Worm (Caenorhabditis elegans) whole organism, L1 larva: Measurements from ENCODE around the gene ZK354.9.

Experiments
- C04F5.9 ChIP-seq: sonication (generic microtip); optimal IDR thresholded peaks from 2 replicates; lab custom pipeline; 2016; ENCODE audit warnings: missing genetic modification characterization, missing compliant biosample characterization
- C16A3.4 ChIP-seq: fragments of 150-350 bp; optimal IDR thresholded peaks from 2 replicates; lab custom pipeline; 2014; ENCODE audit warnings: missing biosample characterization, missing genetic modification characterization
- F16B12.6 ChIP-seq: fragments of 150-350 bp; optimal IDR thresholded peaks from 2 replicates; lab custom pipeline; 2014; ENCODE audit warnings: missing biosample characterization, missing genetic modification characterization
- alr-1 ChIP-seq: fragments of 200-800 bp; sonication (Bioruptor generic); optimal IDR thresholded peaks from 2 replicates; lab custom pipeline; 2018; ENCODE audit warnings: borderline replicate concordance, mild to moderate bottlenecking, missing genetic modification characterization, missing compliant biosample characterization
- aly-2 ChIP-seq: fragments of 150-350 bp; optimal IDR thresholded peaks from 2 replicates; lab custom pipeline; 2014; ENCODE audit warnings: missing biosample characterization, missing genetic modification characterization
- blmp-1 ChIP-seq: fragments of 150-350 bp; optimal IDR thresholded peaks from 2 replicates; lab custom pipeline; 2014; ENCODE audit warnings: missing biosample characterization, missing genetic modification characterization
- dpl-1 ChIP-seq, 3 experiments: fragments of 150-350 bp in 2 of 3; sonication (generic microtip) in 1 of 3; optimal IDR thresholded peaks; 2 replicates each; lab custom pipeline; 2014 to 2017; ENCODE audit warnings: missing biosample characterization in 3 of 3, missing genetic modification characterization in 3 of 3, missing genetic modification reagents in 3 of 3
- dsc-1 ChIP-seq: sonication (generic microtip); optimal IDR thresholded peaks from 2 replicates; lab custom pipeline; 2016; ENCODE audit warnings: mild to moderate bottlenecking, missing genetic modification characterization, missing compliant biosample characterization
- efl-1 ChIP-seq, 4 experiments: fragments of 150-350 bp; optimal IDR thresholded peaks in 3 of 4; peaks in 1 of 4; 1 replicate in 1 of 4; 2 replicates in 3 of 4; lab custom pipeline; 2014; ENCODE audit warnings: missing biosample characterization in 2 of 4, missing genetic modification characterization in 2 of 4, missing genetic modification reagents in 2 of 4
- efl-3 ChIP-seq: fragments of 200-800 bp; sonication (Bioruptor generic); optimal IDR thresholded peaks from 2 replicates; lab custom pipeline; 2018; ENCODE audit warnings: mild to moderate bottlenecking, missing genetic modification characterization, missing compliant biosample characterization
- elt-3 ChIP-seq, 6 experiments: fragments of 150-350 bp in 1 of 6; sonication (generic microtip); optimal IDR thresholded peaks; 2 replicates each; lab custom pipeline; 2017 to 2018; ENCODE audit warnings: missing biosample characterization in 6 of 6, missing genetic modification characterization in 6 of 6, inconsistent platforms in 1 of 6
- fos-1 ChIP-seq: fragments of 150-350 bp; optimal IDR thresholded peaks from 2 replicates; lab custom pipeline; 2014; ENCODE audit warnings: missing biosample characterization, missing genetic modification characterization
- grh-1 ChIP-seq: fragments of 200-800 bp; sonication (Bioruptor generic); IDR thresholded peaks from 2 replicates; pipeline ENCODE4 v1.3.6; 2022; ENCODE audit warnings: missing genetic modification reagents, missing genetic modification characterization, missing compliant biosample characterization
- hlh-17 ChIP-seq: fragments of 200-800 bp; sonication (Bioruptor generic); optimal IDR thresholded peaks from 2 replicates; lab custom pipeline; 2018; ENCODE audit warnings: missing genetic modification characterization, mild to moderate bottlenecking, missing compliant biosample characterization, moderate library complexity, borderline replicate concordance
- hpl-2 ChIP-seq: fragments of 150-350 bp; optimal IDR thresholded peaks from 2 replicates; lab custom pipeline; 2014; ENCODE audit warnings: missing biosample characterization, missing genetic modification reagents, missing genetic modification characterization
- irx-1 ChIP-seq: sonication (generic microtip); optimal IDR thresholded peaks from 2 replicates; lab custom pipeline; 2016; ENCODE audit warnings: missing genetic modification characterization, missing compliant biosample characterization
- isw-1 ChIP-seq: fragments of 200-800 bp; sonication (Bioruptor generic); IDR thresholded peaks from 2 replicates; pipeline ENCODE4 v1.3.6; 2022; ENCODE audit warnings: missing genetic modification characterization, missing compliant biosample characterization
- jun-1 ChIP-seq: fragments of 150-350 bp; optimal IDR thresholded peaks from 2 replicates; lab custom pipeline; 2014; ENCODE audit warnings: missing biosample characterization, missing genetic modification reagents, missing genetic modification characterization
- lin-15B ChIP-seq: fragments of 150-350 bp; sonication (generic microtip); optimal IDR thresholded peaks from 3 replicates; lab custom pipeline; 2014; ENCODE audit warnings: missing biosample characterization, missing genetic modification characterization
- lin-35 ChIP-seq, 2 experiments: fragments of 150-350 bp; optimal IDR thresholded peaks; 2 replicates each; lab custom pipeline; 2014; ENCODE audit warnings: missing biosample characterization in 2 of 2, missing genetic modification characterization in 2 of 2, missing genetic modification reagents in 2 of 2
- mab-9 ChIP-seq: fragments of 200-800 bp; sonication (Bioruptor generic); IDR thresholded peaks from 2 replicates; pipeline ENCODE4 v1.3.6; 2022; ENCODE audit warnings: missing genetic modification reagents, missing genetic modification characterization, missing compliant biosample characterization
- nhr-11 ChIP-seq: fragments of 150-350 bp; optimal IDR thresholded peaks from 2 replicates; lab custom pipeline; 2014; ENCODE audit warnings: missing biosample characterization, missing genetic modification characterization
- nhr-12 ChIP-seq: sonication (generic microtip); optimal IDR thresholded peaks from 2 replicates; lab custom pipeline; 2017; ENCODE audit warnings: missing biosample characterization, missing genetic modification characterization
- nhr-19 ChIP-seq: fragments of 200-800 bp; sonication (Bioruptor generic); conservative IDR thresholded peaks from 2 replicates; pipeline ENCODE4 v1.3.6; 2022; ENCODE audit warnings: missing genetic modification characterization, missing compliant biosample characterization
- nhr-20 ChIP-seq: sonication (generic microtip); optimal IDR thresholded peaks from 2 replicates; lab custom pipeline; 2016; ENCODE audit warnings: mild to moderate bottlenecking, missing genetic modification characterization, missing compliant biosample characterization
- nhr-237 ChIP-seq: fragments of 150-350 bp; optimal IDR thresholded peaks from 2 replicates; lab custom pipeline; 2014; ENCODE audit warnings: missing biosample characterization, missing genetic modification characterization
- nhr-47 ChIP-seq: sonication (generic microtip); optimal IDR thresholded peaks from 2 replicates; lab custom pipeline; 2016; ENCODE audit warnings: mild to moderate bottlenecking, missing genetic modification characterization, moderate library complexity, missing compliant biosample characterization
- nhr-71 ChIP-seq: sonication (generic microtip); optimal IDR thresholded peaks from 2 replicates; lab custom pipeline; 2016; ENCODE audit warnings: mild to moderate bottlenecking, missing genetic modification characterization, moderate library complexity, missing compliant biosample characterization
- nhr-76 ChIP-seq: sonication (generic microtip); optimal IDR thresholded peaks from 2 replicates; lab custom pipeline; 2017; ENCODE audit warnings: missing biosample characterization, missing genetic modification characterization
- nhr-77 ChIP-seq: fragments of 150-350 bp; optimal IDR thresholded peaks from 2 replicates; lab custom pipeline; 2014; ENCODE audit warnings: missing biosample characterization, missing genetic modification characterization
- nhr-85 ChIP-seq: sonication (generic microtip); peaks from one replicate; lab custom pipeline; 2016; ENCODE audit warnings: missing genetic modification characterization, inconsistent platforms, missing compliant biosample characterization
- nhr-90 ChIP-seq: sonication (generic microtip); optimal IDR thresholded peaks from 2 replicates; lab custom pipeline; 2016; ENCODE audit warnings: mild to moderate bottlenecking, missing genetic modification characterization, missing compliant biosample characterization; ENCODE audit not compliant: poor library complexity
- pqm-1 ChIP-seq: sonication (generic microtip); optimal IDR thresholded peaks from 3 replicates; lab custom pipeline; 2017; ENCODE audit warnings: missing biosample characterization, missing genetic modification characterization
- skn-1 ChIP-seq: fragments of 150-350 bp; optimal IDR thresholded peaks from 2 replicates; lab custom pipeline; 2014; ENCODE audit warnings: missing biosample characterization, missing genetic modification characterization
- snpc-4 ChIP-seq: fragments of 150-350 bp; optimal IDR thresholded peaks from 2 replicates; lab custom pipeline; 2014; ENCODE audit warnings: missing biosample characterization, missing genetic modification characterization
- snu-23 ChIP-seq: sonication (generic microtip); optimal IDR thresholded peaks from 2 replicates; lab custom pipeline; 2016; ENCODE audit warnings: missing genetic modification characterization, missing compliant biosample characterization
- swsn-7 ChIP-seq: sonication (generic microtip); optimal IDR thresholded peaks from 2 replicates; lab custom pipeline; 2016; ENCODE audit warnings: missing genetic modification characterization, missing compliant biosample characterization
- tlp-1 ChIP-seq: fragments of 150-350 bp; optimal IDR thresholded peaks from 2 replicates; lab custom pipeline; 2014; ENCODE audit warnings: missing biosample characterization, missing genetic modification characterization
- unc-130 ChIP-seq: fragments of 150-350 bp; optimal IDR thresholded peaks from 2 replicates; lab custom pipeline; 2017; ENCODE audit warnings: missing biosample characterization, missing genetic modification characterization, inconsistent platforms
- unc-30 ChIP-seq: sonication (generic microtip); optimal IDR thresholded peaks from 2 replicates; lab custom pipeline; 2017; ENCODE audit warnings: missing biosample characterization, missing genetic modification characterization
- unc-62 ChIP-seq: fragments of 150-350 bp; optimal IDR thresholded peaks from 2 replicates; lab custom pipeline; 2014; ENCODE audit warnings: missing biosample characterization, missing genetic modification reagents, missing genetic modification characterization
- vab-15 ChIP-seq: sonication (generic microtip); optimal IDR thresholded peaks from 2 replicates; lab custom pipeline; 2017; ENCODE audit warnings: missing genotype, mild to moderate bottlenecking, missing genetic modification characterization, missing compliant biosample characterization
- xbp-1 ChIP-seq: sonication (generic microtip); optimal IDR thresholded peaks from 2 replicates; lab custom pipeline; 2016; ENCODE audit warnings: missing genetic modification characterization, missing compliant biosample characterization
- ztf-4 ChIP-seq: fragments of 150-350 bp; optimal IDR thresholded peaks from 2 replicates; lab custom pipeline; 2014; ENCODE audit warnings: missing biosample characterization, missing genetic modification characterization

ZK354.9 gene

ce11 chrIV:5334518-5334917 is 26.6 kb upstream of the ZK354.9 start (continued):
- TF ChIP-seq swsn-7 (peak; percentile 59), unc-62 (GFP tag; lab: Kevin White, UChicago) (no peak), lin-35 (GFP tag; optimal IDR thresholded peaks at IDR 0.05; lab: Kevin White, UChicago) (peak; percentile 55 to 74), nhr-71 (tag; lab: Kevin White, UChicago) (peak; percentile 69), fos-1 (tag; lab: Kevin White, UChicago) (peak; percentile 80), nhr-20 (tag; lab: Kevin White, UChicago) (peak; percentile 60), isw-1 (GFP tag; lab: Robert Waterston, UW) (peak; percentile 36), tlp-1 (tag; lab: Kevin White, UChicago) (no peak), jun-1 (peak; percentile 14), ztf-4 (tag; lab: Kevin White, UChicago) (no peak), skn-1 (peak; percentile 33), nhr-90 (tag; lab: Kevin White, UChicago) (peak; percentile 70), snpc-4 (tag; lab: Kevin White, UChicago) (peak; percentile 56), unc-130 (tag; lab: Kevin White, UChicago) (peak; percentile 55), C16A3.4 (peak; percentile 64), blmp-1 (tag; lab: Kevin White, UChicago) (peak; percentile 23), dsc-1 (tag; lab: Kevin White, UChicago) (peak; percentile 56), irx-1 (tag; lab: Kevin White, UChicago) (peak; percentile 50), dpl-1 (GFP tag; optimal IDR thresholded peaks at IDR 0.05; lab: Kevin White, UChicago) (peak; percentile 9 to 52 (median 38)), nhr-237 (tag; lab: Kevin White, UChicago) (peak; percentile 20)

- TF ChIP-seq jun-1 (no peak), C04F5.9 (no peak), nhr-11 (tag; lab: Kevin White, UChicago) (no peak), nhr-47 (no peak), xbp-1 (no peak), grh-1 (no peak), F16B12.6 (tag; lab: Kevin White, UChicago) (no peak), lin-15B (no peak), nhr-12 (no peak), elt-3 (tag; optimal IDR thresholded peaks at IDR 0.05; lab: Kevin White, UChicago) (peak in 2 of 6 experiments; percentile 65 to 78), hpl-2 (no peak), blmp-1 (tag; lab: Kevin White, UChicago) (peak; percentile 76), hlh-17 (GFP tag; lab: Kevin White, UChicago) (no peak), snu-23 (GFP tag; lab: Kevin White, UChicago) (no peak), dsc-1 (tag; lab: Kevin White, UChicago) (no peak), nhr-77 (tag; lab: Kevin White, UChicago) (no peak), vab-15 (no peak), unc-30 (tag; lab: Kevin White, UChicago) (no peak), unc-130 (tag; lab: Kevin White, UChicago) (no peak), efl-3 (no peak), aly-2 (tag; lab: Kevin White, UChicago) (no peak), mab-9 (GFP tag; lab: Robert Waterston, UW) (no peak), nhr-85 (tag; lab: Kevin White, UChicago) (peak; percentile 55), pqm-1 (tag; lab: Kevin White, UChicago) (no peak), nhr-76 (no peak), alr-1 (tag; lab: Kevin White, UChicago) (no peak), nhr-20 (tag; lab: Kevin White, UChicago) (peak; percentile 8), lin-35 (GFP tag; optimal IDR thresholded peaks at IDR 0.05; lab: Kevin White, UChicago) (peak in 1 of 2 experiments; percentile 38), skn-1 (no peak), efl-1 (optimal IDR thresholded peaks at IDR 0.05; lab: Kevin White, UChicago) (no peak), efl-1 (GFP tag; optimal IDR thresholded peaks at IDR 0.05 in 1 of 2; lab: Kevin White, UChicago) (no peak), isw-1 (GFP tag; lab: Robert Waterston, UW) (no peak), nhr-19 (GFP tag; lab: Robert Waterston, UW) (no peak)
Measured at ce11 chrIV:5333484-5333883, 25.5 kb upstream of the ZK354.9 start.
